Fruit fly (Drosophila melanogaster) whole organism, embryonic: ENCODE data around the gene CG14118.

Source experiments
- Ada2b ChIP-seq: fragments of 200-800 bp; sonication (Bioruptor generic); IDR thresholded peaks from 2 replicates; pipeline ENCODE4 v1.3.6; 2022; ENCODE audit warnings: missing biosample characterization, missing genetic modification characterization
- Awh ChIP-seq: fragments of 200-800 bp; sonication (Bioruptor generic); IDR thresholded peaks from 2 replicates; pipeline ENCODE4, ENCODE4 v1.3.6; 2022; ENCODE audit warnings: missing biosample characterization, missing genetic modification characterization
- BtbVII ChIP-seq: fragments of 200-800 bp; sonication (Bioruptor generic); optimal IDR thresholded peaks from 3 replicates; lab custom pipeline; 2017; ENCODE audit warnings: missing biosample characterization, mild to moderate bottlenecking, missing genetic modification characterization
- CG10147 ChIP-seq: fragments of 200-800 bp; sonication (Bioruptor generic); optimal IDR thresholded peaks from 2 replicates; lab custom pipeline; 2019; ENCODE audit warnings: missing biosample characterization, mild to moderate bottlenecking, missing genetic modification characterization, moderate library complexity
- CG11560 ChIP-seq: fragments of 200-800 bp; sonication (Bioruptor generic); IDR thresholded peaks from 3 replicates; pipeline ENCODE4 v1.3.6; 2022; ENCODE audit warnings: missing biosample characterization, missing genetic modification characterization
- CG11696 ChIP-seq: fragments of 200-800 bp; sonication (Bioruptor generic); IDR thresholded peaks from 2 replicates; pipeline ENCODE4 v1.3.6; 2022; ENCODE audit warnings: missing biosample characterization, missing genetic modification characterization
- CG13624 ChIP-seq: fragments of 200-800 bp; sonication (Bioruptor generic); optimal IDR thresholded peaks from 2 replicates; lab custom pipeline; 2016; ENCODE audit warnings: missing biosample characterization, missing genetic modification characterization
- CG13894 ChIP-seq: fragments of 200-800 bp; sonication (Bioruptor generic); optimal IDR thresholded peaks from 3 replicates; lab custom pipeline; 2018; ENCODE audit warnings: missing biosample characterization, mild to moderate bottlenecking, missing genetic modification characterization, moderate library complexity
- CG15073 ChIP-seq: fragments of 200-800 bp; sonication (Bioruptor generic); optimal IDR thresholded peaks from 2 replicates; lab custom pipeline; 2016; ENCODE audit warnings: missing biosample characterization, missing genetic modification characterization
- CG2202 ChIP-seq: fragments of 200-800 bp; sonication (Bioruptor generic); optimal IDR thresholded peaks from 2 replicates; lab custom pipeline; 2018; ENCODE audit warnings: missing biosample characterization, mild to moderate bottlenecking, missing genetic modification characterization
- CG31224 ChIP-seq: fragments of 200-800 bp; sonication (Bioruptor generic); IDR thresholded peaks from 2 replicates; pipeline ENCODE4 v1.3.6; 2022; ENCODE audit warnings: missing biosample characterization, missing genetic modification characterization
- CG31365 ChIP-seq: fragments of 200-800 bp; sonication (Bioruptor generic); optimal IDR thresholded peaks from 2 replicates; lab custom pipeline; 2018; ENCODE audit warnings: missing biosample characterization, mild to moderate bottlenecking, missing genetic modification characterization
- CG32532 ChIP-seq: fragments of 200-800 bp; sonication (Bioruptor generic); IDR thresholded peaks from 2 replicates; pipeline ENCODE4 v1.3.6; 2022; ENCODE audit warnings: missing biosample characterization, missing genetic modification characterization
- CG34224 ChIP-seq: fragments of 200-800 bp; sonication (Bioruptor generic); IDR thresholded peaks from 3 replicates; pipeline ENCODE4 v1.3.6; 2022; ENCODE audit warnings: missing biosample characterization, missing genetic modification characterization; ENCODE audit not compliant: partially characterized antibody
- CG34376 ChIP-seq: fragments of 200-800 bp; sonication (Bioruptor generic); optimal IDR thresholded peaks from 2 replicates; lab custom pipeline; 2018; ENCODE audit warnings: missing biosample characterization, mild to moderate bottlenecking, missing genetic modification characterization
- CG3847 ChIP-seq: fragments of 200-800 bp; sonication (Bioruptor generic); IDR thresholded peaks from 2 replicates; pipeline ENCODE4 v1.3.6; 2022; ENCODE audit warnings: missing biosample characterization, missing genetic modification characterization
- CG42726 ChIP-seq: fragments of 200-800 bp; sonication (Bioruptor generic); IDR thresholded peaks from 2 replicates; pipeline ENCODE4 v1.3.6; 2022; ENCODE audit warnings: missing biosample characterization, missing genetic modification characterization; ENCODE audit not compliant: partially characterized antibody
- CG4360 ChIP-seq: fragments of 200-800 bp; sonication (Bioruptor generic); IDR thresholded peaks from 2 replicates; pipeline ENCODE4 v1.3.6; 2022; ENCODE audit warnings: missing biosample characterization, missing genetic modification characterization
- CG4617 ChIP-seq: fragments of 200-800 bp; sonication (Bioruptor generic); optimal IDR thresholded peaks from 3 replicates; lab custom pipeline; 2016; ENCODE audit warnings: missing biosample characterization, missing genetic modification characterization, borderline replicate concordance
- CG5180 ChIP-seq: fragments of 200-800 bp; sonication (Bioruptor generic); optimal IDR thresholded peaks from 3 replicates; lab custom pipeline; 2017; ENCODE audit warnings: missing biosample characterization, missing genetic modification characterization, mild to moderate bottlenecking, moderate library complexity, missing genetic modification reagents
- CG7839 ChIP-seq: fragments of 200-800 bp; sonication (Bioruptor generic); optimal IDR thresholded peaks from 3 replicates; lab custom pipeline; 2018; ENCODE audit warnings: missing biosample characterization, mild to moderate bottlenecking, missing genetic modification characterization, moderate library complexity
- CG8765 ChIP-seq: fragments of 200-800 bp; sonication (Bioruptor generic); IDR thresholded peaks from 2 replicates; pipeline ENCODE4 v1.3.6; 2022; ENCODE audit warnings: missing biosample characterization, missing genetic modification characterization
- CG9215 ChIP-seq: fragments of 200-800 bp; sonication (Bioruptor generic); IDR thresholded peaks from 2 replicates; pipeline ENCODE4 v1.3.6; 2022; ENCODE audit warnings: missing biosample characterization, missing genetic modification characterization
- CoRest ChIP-seq: fragments of 200-800 bp; sonication (Bioruptor generic); optimal IDR thresholded peaks from 3 replicates; lab custom pipeline; 2018; ENCODE audit warnings: missing biosample characterization, mild to moderate bottlenecking, missing genetic modification characterization, moderate library complexity
- Dip2 ChIP-seq: fragments of 200-800 bp; sonication (Bioruptor generic); IDR thresholded peaks from 2 replicates; pipeline ENCODE4 v1.3.6; 2022; ENCODE audit warnings: missing biosample characterization, missing genetic modification characterization
- Dp ChIP-seq: fragments of 200-800 bp; sonication (Bioruptor generic); optimal IDR thresholded peaks from 2 replicates; lab custom pipeline; 2018; ENCODE audit warnings: missing biosample characterization, mild to moderate bottlenecking, missing genetic modification characterization, moderate library complexity
- Drgx ChIP-seq: fragments of 200-800 bp; sonication (Bioruptor generic); IDR thresholded peaks from 2 replicates; pipeline ENCODE4 v1.3.6; 2022; ENCODE audit warnings: missing biosample characterization, missing genetic modification characterization
- Fer1 ChIP-seq: fragments of 200-800 bp; sonication (Bioruptor generic); optimal IDR thresholded peaks from 2 replicates; lab custom pipeline; 2017; ENCODE audit warnings: missing biosample characterization, mild to moderate bottlenecking, missing genetic modification characterization
- GATAe ChIP-seq: fragments of 200-800 bp; sonication (Bioruptor generic); conservative IDR thresholded peaks from 2 replicates; pipeline ENCODE4 v1.3.6; 2022; ENCODE audit warnings: missing biosample characterization, missing genetic modification characterization
- Gug ChIP-seq: fragments of 200-800 bp; sonication (Bioruptor generic); IDR thresholded peaks from 4 replicates; pipeline ENCODE4 v1.3.6; 2022; ENCODE audit warnings: missing biosample characterization, missing genetic modification characterization
- Hmr ChIP-seq: fragments of 200-800 bp; sonication (Bioruptor generic); optimal IDR thresholded peaks from 3 replicates; lab custom pipeline; 2017; ENCODE audit warnings: mild to moderate bottlenecking, missing biosample characterization, missing genetic modification reagents, missing genetic modification characterization
- Meics ChIP-seq: fragments of 200-800 bp; sonication (Bioruptor generic); optimal IDR thresholded peaks from 2 replicates; lab custom pipeline; 2017; ENCODE audit warnings: missing biosample characterization, mild to moderate bottlenecking, missing genetic modification characterization
- Sox102F ChIP-seq: fragments of 200-800 bp; sonication (Bioruptor generic); optimal IDR thresholded peaks from 2 replicates; lab custom pipeline; 2018; ENCODE audit warnings: missing biosample characterization, mild to moderate bottlenecking, missing genetic modification characterization, moderate library complexity
- Tbp ChIP-seq: fragments of >200 bp; optimal IDR thresholded peaks from 2 replicates; lab custom pipeline; 2018; ENCODE audit warnings: missing biosample characterization, missing genetic modification characterization
- caup ChIP-seq: fragments of 200-800 bp; sonication (Bioruptor generic); optimal IDR thresholded peaks from 3 replicates; lab custom pipeline; 2017; ENCODE audit warnings: missing biosample characterization, mild to moderate bottlenecking, missing genetic modification characterization, moderate library complexity; ENCODE audit not compliant: severe bottlenecking
- cwo ChIP-seq: fragments of 200-800 bp; sonication (Bioruptor generic); optimal IDR thresholded peaks from 3 replicates; lab custom pipeline; 2017; ENCODE audit warnings: missing biosample characterization, missing genetic modification characterization, mild to moderate bottlenecking, moderate library complexity, missing genetic modification reagents
- fd3F ChIP-seq: fragments of 200-800 bp; sonication (Bioruptor generic); optimal IDR thresholded peaks from 2 replicates; lab custom pipeline; 2018; ENCODE audit warnings: missing biosample characterization, mild to moderate bottlenecking, missing genetic modification characterization, moderate library complexity
- ftz-f1 ChIP-seq: fragments of 200-800 bp; sonication (Bioruptor generic); optimal IDR thresholded peaks from 2 replicates; lab custom pipeline; 2016; ENCODE audit warnings: missing biosample characterization, missing genetic modification characterization
- gfzf ChIP-seq: fragments of 200-800 bp; sonication (Bioruptor generic); optimal IDR thresholded peaks from 2 replicates; lab custom pipeline; 2016; ENCODE audit warnings: missing biosample characterization, mild to moderate bottlenecking, missing genetic modification characterization, moderate library complexity
- grn ChIP-seq: fragments of 200-800 bp; sonication (Bioruptor generic); optimal IDR thresholded peaks from 3 replicates; lab custom pipeline; 2017; ENCODE audit warnings: missing biosample characterization, missing genetic modification characterization
- gt ChIP-seq: fragments of 200-800 bp; sonication (Bioruptor generic); IDR thresholded peaks from 2 replicates; pipeline ENCODE4 v1.3.6; 2022; ENCODE audit warnings: missing biosample characterization, missing genetic modification characterization
- ind ChIP-seq: fragments of 200-800 bp; sonication (Bioruptor generic); optimal IDR thresholded peaks from 3 replicates; lab custom pipeline; 2016; ENCODE audit warnings: missing biosample characterization, missing genetic modification characterization
- kay ChIP-seq: fragments of 200-800 bp; sonication (Bioruptor generic); optimal IDR thresholded peaks from 2 replicates; lab custom pipeline; 2016; ENCODE audit warnings: missing biosample characterization, missing genetic modification characterization
- knrl ChIP-seq: fragments of 200-800 bp; sonication (Bioruptor generic); IDR thresholded peaks from 3 replicates; pipeline ENCODE4 v1.3.6; 2022; ENCODE audit warnings: missing biosample characterization, missing genetic modification characterization; ENCODE audit not compliant: partially characterized antibody
- nerfin-2 ChIP-seq: fragments of 200-800 bp; sonication (Bioruptor generic); IDR thresholded peaks from 2 replicates; pipeline ENCODE4 v1.3.6; 2022; ENCODE audit warnings: missing biosample characterization, missing genetic modification characterization; ENCODE audit not compliant: partially characterized antibody
- otp ChIP-seq: fragments of 200-800 bp; sonication (Bioruptor generic); IDR thresholded peaks from 3 replicates; pipeline ENCODE4, ENCODE4 v1.3.6; 2022; ENCODE audit warnings: missing biosample characterization, missing genetic modification characterization
- ranshi ChIP-seq: fragments of 200-800 bp; sonication (Bioruptor generic); IDR thresholded peaks from 2 replicates; pipeline ENCODE4 v1.3.6; 2022; ENCODE audit warnings: missing biosample characterization, missing genetic modification characterization
- slbo ChIP-seq: fragments of 200-800 bp; sonication (Bioruptor generic); IDR thresholded peaks from 2 replicates; pipeline ENCODE4 v1.3.6; 2022; ENCODE audit warnings: missing biosample characterization, missing genetic modification characterization
- slou ChIP-seq: fragments of 200-800 bp; sonication (Bioruptor generic); optimal IDR thresholded peaks from 3 replicates; lab custom pipeline; 2016; ENCODE audit warnings: missing biosample characterization, missing genetic modification characterization
- sug ChIP-seq: fragments of 200-800 bp; optimal IDR thresholded peaks from 2 replicates; lab custom pipeline; 2019; ENCODE audit warnings: missing biosample characterization, mild to moderate bottlenecking, missing genetic modification characterization, moderate library complexity
- wdn ChIP-seq: fragments of 200-800 bp; sonication (Bioruptor generic); IDR thresholded peaks from 2 replicates; pipeline ENCODE4 v1.3.6; 2022; ENCODE audit warnings: missing biosample characterization, missing genetic modification characterization
- zen2 ChIP-seq: fragments of 200-800 bp; sonication (Bioruptor generic); IDR thresholded peaks from 3 replicates; pipeline ENCODE4 v1.3.6; 2022; ENCODE audit warnings: missing biosample characterization, missing genetic modification characterization; ENCODE audit not compliant: partially characterized antibody

The CG14118 gene

dm6 chr3L:12874211-12874610 is 18.2 kb upstream of the CG14118 start (continued):
- TF ChIP-seq CG3847 (GFP tag; lab: Robert Waterston, UW) = 0 out of 2 replicates have a peak, but pooled peaks have one; percentile 15
- peak; percentile 17 for TF ChIP-seq CoRest (tag; lab: Kevin White, UChicago)
- no peak for TF ChIP-seq slou (GFP tag; lab: Kevin White, UChicago)
- no peak for TF ChIP-seq CG31365 (tag; lab: Kevin White, UChicago)
- peak; percentile 35 for TF ChIP-seq cwo (GFP tag; lab: Kevin White, UChicago)
- no peak for TF ChIP-seq Fer1 (GFP tag; lab: Kevin White, UChicago)
- no peak for TF ChIP-seq CG5180
- peak; percentile 50; the same call in 1 of the 2 replicates for TF ChIP-seq CG32532 (GFP tag; lab: Robert Waterston, UW)
- peak; percentile 11 for TF ChIP-seq Sox102F (GFP tag; lab: Kevin White, UChicago)
- no peak for TF ChIP-seq wdn (GFP tag; lab: Robert Waterston, UW)
- no peak for TF ChIP-seq otp (GFP tag; lab: Robert Waterston, UW)
- TF ChIP-seq BtbVII (GFP tag; lab: Kevin White, UChicago) = no peak
- TF ChIP-seq slbo = peak; percentile 46
- no peak for TF ChIP-seq zen2
- no peak for TF ChIP-seq Dp (GFP tag; lab: Kevin White, UChicago)
- TF ChIP-seq gfzf (GFP tag; lab: Kevin White, UChicago) = no peak
- TF ChIP-seq Tbp = no peak
- TF ChIP-seq knrl (GFP tag; lab: Robert Waterston, UW) = no peak
- TF ChIP-seq CG10147 = peak; percentile 33
- no peak for TF ChIP-seq ftz-f1 (GFP tag; lab: Kevin White, UChicago)
- TF ChIP-seq CG11696 (GFP tag; lab: Robert Waterston, UW) = no peak
- TF ChIP-seq CG4617 (GFP tag; lab: Kevin White, UChicago) = no peak
- TF ChIP-seq caup = peak; percentile 33
- TF ChIP-seq ranshi (GFP tag; lab: Robert Waterston, UW) = peak; percentile 8; the same call in 1 of the 2 replicates
- peak; percentile 47 for TF ChIP-seq Meics (GFP tag; lab: Kevin White, UChicago)
- TF ChIP-seq CG7839 (tag; lab: Kevin White, UChicago) = peak; percentile 40
- TF ChIP-seq Ada2b (GFP tag; lab: Robert Waterston, UW) = peak; percentile 39; the same call in 1 of the 2 replicates
- TF ChIP-seq Hmr = peak; percentile 56
- TF ChIP-seq Dip2 = no peak
- TF ChIP-seq fd3F (GFP tag; lab: Kevin White, UChicago) = peak; percentile 7
- peak; percentile 12 for TF ChIP-seq CG13894
- no peak for TF ChIP-seq CG2202 (tag; lab: Kevin White, UChicago)
- TF ChIP-seq Awh (GFP tag; lab: Robert Waterston, UW) = no peak

dm6 chr3L:12884680-12885079 is 7.8 kb upstream of the CG14118 start, which contains the start of gene CG14120:
TSS of gene CG14120 (plus strand) at chr3L:12885039.
- TF ChIP-seq sug (tag; lab: Kevin White, UChicago) (peak; percentile 70), GATAe (GFP tag; lab: Robert Waterston, UW) (peak; percentile 78), ind (GFP tag; lab: Kevin White, UChicago) (no peak), grn (GFP tag; lab: Kevin White, UChicago) (peak; percentile 60), nerfin-2 (GFP tag; lab: Robert Waterston, UW) (no peak), CG13624 (GFP tag; lab: Kevin White, UChicago) (no peak), cwo (GFP tag; lab: Kevin White, UChicago) (peak; percentile 53), Drgx (GFP tag; lab: Robert Waterston, UW) (no peak), CG15073 (GFP tag; lab: Kevin White, UChicago) (no peak), CG31224 (GFP tag; lab: Robert Waterston, UW) (no peak), Meics (GFP tag; lab: Kevin White, UChicago) (no peak), CG34376 (GFP tag; lab: Kevin White, UChicago) (peak; percentile 48), CG42726 (no peak), CG34224 (GFP tag; lab: Robert Waterston, UW) (no peak), CG9215 (no peak), CG8765 (GFP tag; lab: Robert Waterston, UW) (no peak), CG4360 (GFP tag; lab: Robert Waterston, UW) (no peak), CG11560 (no peak), gt (no peak), Gug (GFP tag; lab: Robert Waterston, UW) (no peak), kay (GFP tag; lab: Kevin White, UChicago) (no peak)
